Worm (Caenorhabditis elegans): Measurements from ENCODE around the gene F32D8.3.

DNA sequence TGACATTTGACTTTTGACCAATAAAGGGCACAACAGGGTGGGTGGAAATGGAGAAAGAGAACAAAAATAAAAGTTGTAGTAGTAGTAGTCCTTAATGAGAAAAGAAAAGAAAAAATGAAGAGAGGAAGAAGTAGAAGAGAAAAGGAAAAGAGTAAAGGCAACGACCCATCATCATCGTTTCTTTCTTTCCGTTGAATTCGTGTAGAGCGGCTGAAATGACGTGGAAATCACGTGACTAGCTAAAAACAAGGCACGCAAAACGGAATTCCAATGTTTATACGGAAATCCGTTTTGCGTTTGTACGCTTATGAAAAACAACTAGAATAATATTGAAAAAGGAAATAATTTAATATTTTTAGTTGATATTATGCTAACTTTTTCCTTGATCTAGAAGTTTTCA lies 19.1 kb upstream of the F32D8.3 start:
- no peak for TF ChIP-seq tbx-2 (tag; optimal IDR thresholded peaks at IDR 0.05)
- no peak for TF ChIP-seq unc-86 (tag; optimal IDR thresholded peaks at IDR 0.05)
- TF ChIP-seq fax-1 (tag; optimal IDR thresholded peaks at IDR 0.05): no peak
